Fruit fly (Drosophila melanogaster) ovary, adult (tissue): ENCODE data around the gene Lip4.

Experiments used
- CG17801 ChIP-seq: fragments of 200-800 bp; optimal IDR thresholded peaks from 2 replicates; lab custom pipeline; 2019; ENCODE audit warnings: missing biosample characterization, mild to moderate bottlenecking, missing genetic modification characterization, moderate library complexity; ENCODE audit not compliant: partially characterized antibody

Gene Lip4

DNA sequence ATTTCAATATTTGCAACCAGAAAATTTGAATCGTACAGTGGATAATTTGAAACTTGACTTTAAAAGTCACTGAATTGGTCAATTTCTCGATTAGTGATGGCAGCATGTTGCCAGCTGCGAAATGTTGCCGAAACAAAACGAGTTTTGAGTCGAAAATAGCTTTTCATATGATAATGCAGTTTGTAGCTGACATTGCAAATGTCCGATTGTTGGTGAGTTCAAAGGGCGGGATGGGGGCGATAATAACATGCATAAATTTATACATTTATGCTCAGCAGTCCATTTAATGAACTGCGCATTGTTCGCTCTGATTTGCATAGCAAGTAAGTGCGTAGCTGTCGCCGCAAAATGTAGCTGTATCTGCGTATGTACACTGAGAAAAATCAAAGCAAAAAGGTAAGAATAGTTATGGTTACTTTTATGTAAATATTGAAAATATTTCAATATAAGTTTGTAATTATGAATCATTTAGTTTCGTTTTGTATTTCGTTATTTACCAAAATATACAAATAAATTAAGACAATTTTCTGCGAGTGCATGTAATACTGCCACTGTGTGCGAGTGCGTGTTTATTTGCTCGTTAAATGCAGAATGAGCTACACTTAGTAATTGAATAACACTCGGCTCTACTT, at the start of gene Lip4:
Gene Lip4, plus strand, starts transcription at position 620 of the 632 bp plus-strand sequence.
- TF ChIP-seq CG17801 (GFP tag; lab: Kevin White, UChicago): peak; percentile 86

DNA sequence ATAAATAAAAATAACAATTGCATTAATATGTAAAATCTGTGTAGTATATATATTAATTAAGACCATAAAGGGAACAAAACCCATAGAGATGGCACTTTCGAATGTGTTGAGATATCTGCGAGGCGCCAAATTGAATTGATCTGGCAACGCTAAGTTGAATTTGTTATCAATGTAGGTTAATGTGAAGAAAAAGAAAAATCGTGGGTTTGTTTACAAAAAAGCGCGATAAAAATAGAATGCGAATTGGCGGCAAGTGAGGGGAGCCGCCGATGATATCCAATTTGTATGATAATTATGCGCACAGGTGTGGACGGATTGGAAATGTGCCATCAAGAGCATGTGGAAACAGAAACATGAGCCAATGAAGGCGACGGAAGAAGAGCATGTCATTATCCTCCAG, 47.5 kb upstream of the Lip4 start:
- TF ChIP-seq CG17801 (GFP tag; lab: Kevin White, UChicago): peak; percentile 11

DNA sequence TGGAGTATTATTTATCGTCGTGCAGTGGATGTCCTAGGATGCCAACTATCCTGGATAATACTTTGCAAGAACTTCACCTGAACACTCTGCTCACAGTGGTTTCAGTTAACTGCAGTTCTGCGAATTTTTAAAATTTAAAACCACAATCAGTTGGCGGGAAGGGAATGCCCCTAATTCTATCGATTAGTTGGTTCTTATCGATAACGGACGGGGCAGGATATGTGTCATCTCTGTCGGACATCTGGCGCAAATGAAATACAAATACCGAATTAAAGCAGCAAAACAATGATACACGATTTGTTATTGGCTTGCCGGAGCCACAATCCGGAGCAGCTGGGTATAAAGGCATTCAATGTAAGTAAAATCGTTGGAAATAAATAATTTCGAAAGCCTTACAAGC, 44.3 kb upstream of the Lip4 start, which contains the start of gene Grip75:
Gene Grip75, plus strand, starts transcription at position 223 of the 400 bp plus-strand sequence.
- no peak for TF ChIP-seq CG17801 (GFP tag; lab: Kevin White, UChicago)

DNA sequence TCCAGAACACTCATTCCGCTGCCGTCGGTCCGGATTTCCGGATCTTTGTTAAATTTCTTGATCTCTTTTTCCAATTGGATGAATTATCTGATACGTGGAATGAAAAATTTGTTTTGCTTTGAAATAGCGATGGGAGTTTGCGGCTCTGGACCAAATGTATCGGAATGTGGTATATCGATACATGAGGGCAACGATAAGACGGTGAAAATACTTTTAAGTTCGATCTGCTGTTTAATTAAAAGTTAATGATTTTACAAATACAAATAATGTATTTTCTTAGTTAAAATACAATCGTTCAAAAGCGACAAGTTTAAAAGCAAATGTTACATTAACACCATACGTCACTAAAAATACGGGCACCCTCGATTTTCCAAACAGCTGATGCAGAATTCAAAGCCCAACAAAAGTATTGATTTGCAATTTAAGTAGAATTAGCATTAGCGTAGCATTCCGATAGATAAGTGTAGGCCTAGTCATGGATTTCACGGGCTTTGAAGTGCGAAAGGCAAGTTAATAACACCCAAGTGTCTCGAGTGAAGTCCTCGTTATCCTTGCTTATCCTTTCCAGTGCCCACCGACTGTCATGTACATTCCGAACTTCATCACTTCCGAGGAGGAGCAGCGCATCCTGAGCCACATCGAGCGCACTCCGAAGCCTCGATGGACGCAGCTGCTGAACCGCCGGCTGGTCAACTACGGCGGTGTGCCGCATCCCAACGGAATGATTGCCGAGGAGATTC, 38.7 kb upstream of the Lip4 start, which contains the start of the genes Cog4 and CG6144:
Gene Cog4, minus strand, starts transcription at position 139 of the 740 bp plus-strand sequence.
Gene CG6144, plus strand, starts transcription at position 211 of the 740 bp plus-strand sequence.
- peak; percentile 32 for TF ChIP-seq CG17801 (GFP tag; lab: Kevin White, UChicago)

DNA sequence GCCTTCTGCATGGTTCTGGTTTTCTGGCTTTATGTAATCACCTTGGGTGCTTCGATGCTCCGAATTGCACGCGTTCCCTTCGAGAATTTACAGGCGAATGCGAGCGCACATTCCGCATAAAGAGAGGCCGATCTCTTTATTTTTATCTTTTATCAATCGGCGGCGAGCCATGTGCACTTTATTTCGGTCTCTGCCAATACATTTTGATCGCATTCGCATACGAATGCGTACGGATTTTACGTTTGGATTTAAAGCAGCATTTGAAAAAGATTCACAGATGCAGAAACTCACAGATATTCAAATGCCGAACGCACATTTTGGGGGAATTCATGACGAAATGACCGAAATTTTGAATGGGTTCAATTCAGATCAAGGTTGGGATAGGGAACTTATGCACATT, 36.0 kb upstream of the Lip4 start, which contains the start of gene CG13144:
Gene CG13144, minus strand, starts transcription at position 101 of the 400 bp plus-strand sequence.
- no peak for TF ChIP-seq CG17801 (GFP tag; lab: Kevin White, UChicago)

DNA sequence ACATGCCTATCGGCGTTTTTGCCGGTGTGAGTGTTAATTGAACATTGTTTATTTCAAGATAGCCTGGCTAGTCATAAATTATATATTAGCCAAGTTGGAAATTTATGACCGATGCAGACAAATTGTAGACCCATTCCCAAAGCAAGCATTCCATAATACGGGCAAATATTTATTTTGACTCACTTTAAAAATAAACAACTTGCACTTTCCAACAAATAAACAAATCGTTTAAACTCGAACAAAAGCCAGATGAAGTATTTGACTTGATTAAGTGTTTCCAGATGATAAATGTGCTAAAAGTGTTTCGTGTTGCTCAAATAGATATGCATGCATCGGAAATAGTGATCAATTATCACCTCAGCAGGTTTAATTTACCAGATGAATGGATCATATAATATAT, 31.9 kb upstream of the Lip4 start:
- no peak for TF ChIP-seq CG17801 (GFP tag; lab: Kevin White, UChicago)

DNA sequence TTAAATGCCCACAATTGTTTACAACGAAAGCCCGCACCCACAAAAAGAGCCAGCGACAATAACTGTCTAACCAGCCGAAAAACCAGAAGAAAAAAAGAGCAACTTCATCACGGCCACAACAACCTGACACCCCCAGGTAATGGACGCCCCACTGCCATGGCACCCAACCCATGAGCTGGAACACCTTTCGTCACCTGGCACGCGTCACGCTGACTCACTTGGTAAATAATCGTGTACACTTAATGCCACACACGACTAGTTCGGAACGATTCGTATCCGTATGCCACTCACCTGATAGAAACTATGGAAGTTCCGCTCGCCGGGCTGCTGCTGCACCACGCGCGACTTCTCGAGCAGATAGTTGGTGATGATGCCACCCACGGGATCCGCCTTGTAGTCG, 31.0 kb upstream of the Lip4 start:
- TF ChIP-seq CG17801 (GFP tag; lab: Kevin White, UChicago): no peak

DNA sequence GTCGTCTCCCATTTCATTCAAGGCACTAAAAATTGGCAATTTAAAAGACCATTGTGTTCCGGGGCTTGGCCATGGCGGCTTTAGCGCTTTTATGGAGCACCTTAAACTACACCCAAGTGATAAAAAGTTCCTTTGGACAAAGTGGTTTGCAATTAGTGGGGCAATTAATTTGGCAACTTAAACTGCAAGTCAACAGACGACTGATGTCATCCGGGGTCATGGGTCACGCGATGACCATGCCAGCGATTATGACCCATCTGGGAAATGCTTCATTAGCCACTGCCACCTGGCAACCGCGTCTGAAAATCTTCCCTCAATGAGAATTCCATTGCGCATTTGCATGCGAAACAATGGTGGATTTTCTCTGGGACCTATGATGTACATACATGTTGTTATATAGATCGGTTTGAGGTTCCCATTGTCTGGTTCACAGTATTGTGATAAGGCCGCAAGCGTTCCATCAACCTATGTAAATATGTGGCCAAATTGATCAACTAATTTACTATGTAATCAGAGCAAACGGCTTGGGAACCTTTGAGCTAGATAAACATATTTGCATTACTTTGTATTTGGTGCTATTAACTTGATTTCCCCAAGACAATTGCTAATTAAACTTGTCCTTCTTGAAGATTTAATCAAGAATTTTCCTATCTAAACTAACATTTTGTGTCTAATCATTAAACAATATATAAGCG, 30.1 kb upstream of the Lip4 start:
- TF ChIP-seq CG17801 (GFP tag; lab: Kevin White, UChicago): no peak

DNA sequence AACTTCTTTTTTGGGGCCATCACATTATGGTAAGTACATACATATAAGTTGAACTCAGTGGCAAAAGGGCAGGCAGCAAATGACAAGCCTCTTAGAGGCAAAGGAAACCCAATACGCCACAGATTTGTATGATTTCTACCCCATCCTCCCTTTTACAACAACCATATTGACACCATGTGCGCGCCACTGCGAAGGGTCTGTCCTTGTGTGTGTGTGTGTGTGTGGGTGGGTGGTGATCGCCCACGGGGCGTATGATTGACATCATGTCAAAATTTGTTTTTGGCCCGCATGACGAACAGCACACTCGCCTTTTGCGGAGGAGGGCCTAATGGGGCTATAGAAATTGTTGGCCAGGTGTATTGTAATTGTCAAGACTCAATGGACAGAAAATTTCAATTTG, 27.8 kb upstream of the Lip4 start:
- no peak for TF ChIP-seq CG17801 (GFP tag; lab: Kevin White, UChicago)

DNA sequence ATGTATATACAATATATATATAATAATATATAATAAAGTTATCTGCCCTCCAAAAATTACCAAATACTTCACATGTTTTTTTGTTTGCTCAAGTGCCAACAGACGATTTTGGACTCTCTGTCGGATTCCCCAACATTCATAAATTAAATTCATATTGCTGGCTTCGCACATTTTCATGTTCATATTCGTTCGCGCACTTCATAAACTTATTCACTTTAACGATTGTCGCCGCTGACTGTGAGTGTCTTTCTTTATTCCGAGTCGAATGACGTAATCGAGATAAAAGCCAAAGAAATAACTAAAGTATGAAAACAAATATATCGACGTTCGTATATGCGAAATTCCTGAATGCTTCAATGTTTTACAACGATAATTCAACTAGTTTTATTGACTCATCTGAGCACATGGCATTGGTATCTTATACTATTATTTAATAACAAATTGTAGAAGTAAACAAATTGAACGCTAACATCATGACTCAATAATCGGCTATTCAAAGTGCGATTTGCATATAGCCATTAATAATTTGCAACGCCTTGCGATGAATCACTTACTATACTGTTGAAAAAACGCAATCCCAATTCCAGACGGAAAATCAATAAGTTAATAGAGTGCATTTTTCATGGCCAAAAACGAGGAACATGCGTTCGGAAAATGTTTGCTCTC, 26.9 kb upstream of the Lip4 start:
- no peak for TF ChIP-seq CG17801 (GFP tag; lab: Kevin White, UChicago)

DNA sequence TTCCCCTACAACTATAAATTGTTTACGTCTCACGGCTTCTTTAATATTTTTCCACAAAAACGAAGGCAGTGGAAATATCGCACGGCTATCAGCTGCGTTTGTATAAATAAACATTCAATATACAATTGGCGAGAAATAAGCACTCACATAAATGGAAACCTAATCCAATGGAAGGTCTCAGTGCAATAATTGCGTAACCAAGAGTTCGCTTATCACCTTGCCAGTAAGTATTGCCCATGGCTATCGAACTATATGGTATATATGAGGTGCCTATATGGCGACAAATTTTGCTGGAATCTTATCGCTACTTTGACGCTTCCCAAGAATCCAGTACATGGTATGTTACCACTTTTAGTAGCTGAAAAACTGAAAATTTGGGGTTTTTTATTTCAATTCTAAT, 25.1 kb upstream of the Lip4 start:
- no peak for TF ChIP-seq CG17801 (GFP tag; lab: Kevin White, UChicago)

DNA sequence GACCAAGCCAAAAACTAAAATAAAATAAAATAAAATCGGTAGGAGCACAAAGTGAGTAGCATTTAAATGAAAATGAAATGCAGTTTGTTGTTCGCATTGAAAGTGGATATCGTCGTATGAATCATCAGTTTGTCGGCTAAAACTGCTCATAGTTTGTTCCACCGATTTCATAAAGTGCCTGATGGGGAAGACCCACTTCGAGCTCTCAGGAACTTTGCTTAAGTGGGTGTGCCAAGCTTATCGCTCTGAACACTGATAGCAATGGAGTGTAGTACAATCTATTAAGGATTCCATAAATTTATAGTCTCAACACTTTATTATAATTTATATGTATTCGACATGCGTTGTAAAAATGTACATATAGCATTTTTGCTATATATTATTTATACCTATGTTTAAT, 24.5 kb upstream of the Lip4 start:
- no peak for TF ChIP-seq CG17801 (GFP tag; lab: Kevin White, UChicago)

DNA sequence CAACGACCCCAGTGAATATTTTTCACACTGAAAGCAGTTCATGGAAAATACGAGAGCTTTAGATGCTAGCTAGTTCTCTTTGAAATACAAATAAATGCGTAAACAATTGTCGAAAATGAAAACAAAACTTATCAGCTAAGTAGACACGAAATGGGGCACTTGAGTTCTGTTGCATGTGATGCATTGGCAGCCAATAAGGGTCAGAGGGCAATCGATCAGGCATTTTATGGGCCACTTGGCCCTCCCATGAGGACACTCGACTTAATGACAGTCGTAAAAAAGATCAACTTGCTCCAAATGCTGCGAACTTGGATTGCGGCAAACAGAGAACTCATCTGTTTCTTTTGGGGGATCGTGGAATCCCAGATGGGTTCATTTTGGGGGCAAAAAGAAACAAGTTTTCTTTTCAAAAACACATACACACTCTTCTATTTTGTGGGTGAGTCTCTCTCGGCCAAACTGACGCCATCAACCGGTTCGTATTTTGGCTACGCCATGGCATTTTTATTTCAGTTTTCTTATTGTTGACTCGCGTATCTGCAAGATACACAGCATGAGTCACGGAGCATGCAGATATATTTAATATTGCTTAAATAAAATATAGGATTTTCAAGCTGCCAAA, 23.9 kb upstream of the Lip4 start:
- no peak for TF ChIP-seq CG17801 (GFP tag; lab: Kevin White, UChicago)

DNA sequence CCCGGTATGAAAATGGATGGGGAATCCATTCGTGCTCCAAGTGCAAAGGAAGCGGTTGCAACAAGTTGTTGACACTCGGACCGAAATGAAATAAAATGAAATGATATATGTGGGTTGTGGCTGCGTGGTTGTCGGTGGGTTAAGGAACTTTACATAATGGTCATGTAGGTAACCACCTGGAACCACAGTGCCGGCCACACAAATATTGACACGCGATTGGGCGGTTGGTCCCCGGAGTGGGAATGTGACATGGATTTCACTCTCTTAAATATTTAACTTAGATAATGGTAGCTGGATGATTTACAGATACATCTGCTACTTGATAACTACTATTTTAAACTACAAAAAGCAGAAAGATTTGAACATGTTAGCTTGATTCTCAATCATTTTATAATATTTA, 22.5 kb upstream of the Lip4 start:
- no peak for TF ChIP-seq CG17801 (GFP tag; lab: Kevin White, UChicago)
